Fruit fly (Drosophila melanogaster) whole organism, embryonic: ENCODE data around the gene Tob.

Experiments
- Ada2b ChIP-seq: fragments of 200-800 bp; sonication (Bioruptor generic); IDR thresholded peaks from 2 replicates; pipeline ENCODE4 v1.3.6; 2022; ENCODE audit warnings: missing biosample characterization, missing genetic modification characterization
- Atf-2 ChIP-seq: fragments of 200-800 bp; sonication (Bioruptor generic); optimal IDR thresholded peaks from 2 replicates; lab custom pipeline; 2016; ENCODE audit warnings: missing biosample characterization, missing genetic modification characterization
- Awh ChIP-seq: fragments of 200-800 bp; sonication (Bioruptor generic); IDR thresholded peaks from 2 replicates; pipeline ENCODE4, ENCODE4 v1.3.6; 2022; ENCODE audit warnings: missing biosample characterization, missing genetic modification characterization
- BEAF-32 ChIP-seq: fragments of 200-800 bp; sonication (Bioruptor generic); optimal IDR thresholded peaks from 3 replicates; lab custom pipeline; 2017; ENCODE audit warnings: missing biosample characterization, missing genetic modification characterization, mild to moderate bottlenecking, moderate library complexity, missing genetic modification reagents
- CG10366 ChIP-seq: fragments of 200-800 bp; sonication (Bioruptor generic); IDR thresholded peaks from 2 replicates; pipeline ENCODE4 v1.3.6; 2022; ENCODE audit warnings: missing biosample characterization, missing genetic modification characterization
- CG12391 ChIP-seq: fragments of 200-800 bp; sonication (Bioruptor generic); optimal IDR thresholded peaks from 3 replicates; lab custom pipeline; 2018; ENCODE audit warnings: missing biosample characterization, mild to moderate bottlenecking, missing genetic modification characterization, moderate library complexity
- CG12769 ChIP-seq: fragments of 200-800 bp; sonication (Bioruptor generic); optimal IDR thresholded peaks from 2 replicates; lab custom pipeline; 2019; ENCODE audit warnings: missing biosample characterization, mild to moderate bottlenecking, missing genetic modification characterization, moderate library complexity
- CG13287 ChIP-seq: fragments of 200-800 bp; sonication (Bioruptor generic); IDR thresholded peaks from 2 replicates; pipeline ENCODE4 v1.3.6; 2022; ENCODE audit warnings: missing biosample characterization, missing genetic modification characterization; ENCODE audit not compliant: partially characterized antibody
- CG13894 ChIP-seq: fragments of 200-800 bp; sonication (Bioruptor generic); optimal IDR thresholded peaks from 3 replicates; lab custom pipeline; 2018; ENCODE audit warnings: missing biosample characterization, mild to moderate bottlenecking, missing genetic modification characterization, moderate library complexity
- CG15011 ChIP-seq: fragments of 200-800 bp; sonication (Bioruptor generic); optimal IDR thresholded peaks from 3 replicates; lab custom pipeline; 2018; ENCODE audit warnings: missing biosample characterization, mild to moderate bottlenecking, missing genetic modification characterization
- CG15269 ChIP-seq: fragments of 200-800 bp; sonication (Bioruptor generic); optimal IDR thresholded peaks from 2 replicates; lab custom pipeline; 2018; ENCODE audit warnings: missing biosample characterization, mild to moderate bottlenecking, missing genetic modification characterization, moderate library complexity
- CG15514 ChIP-seq: fragments of 200-800 bp; sonication (Bioruptor generic); optimal IDR thresholded peaks from 3 replicates; lab custom pipeline; 2017; ENCODE audit warnings: missing biosample characterization, missing genetic modification characterization, mild to moderate bottlenecking, moderate library complexity, missing genetic modification reagents
- CG16779 ChIP-seq: fragments of 200-800 bp; sonication (Bioruptor generic); IDR thresholded peaks from 2 replicates; pipeline ENCODE4 v1.3.6; 2022; ENCODE audit warnings: missing biosample characterization, missing genetic modification characterization
- CG30403 ChIP-seq: fragments of 200-800 bp; sonication (Bioruptor generic); optimal IDR thresholded peaks from 3 replicates; lab custom pipeline; 2016; ENCODE audit warnings: missing biosample characterization, missing genetic modification characterization
- CG4730 ChIP-seq: fragments of 200-800 bp; sonication (Bioruptor generic); IDR thresholded peaks from 2 replicates; pipeline ENCODE4 v1.3.6; 2022; ENCODE audit warnings: missing biosample characterization, missing genetic modification characterization
- CG7839 ChIP-seq: fragments of 200-800 bp; sonication (Bioruptor generic); optimal IDR thresholded peaks from 3 replicates; lab custom pipeline; 2018; ENCODE audit warnings: missing biosample characterization, mild to moderate bottlenecking, missing genetic modification characterization, moderate library complexity
- CG8290 ChIP-seq, 3 experiments: fragments of 200-800 bp; sonication (Bioruptor generic); optimal IDR thresholded peaks; 2 replicates each; lab custom pipeline; 2016 to 2019; ENCODE audit warnings: missing biosample characterization in 3 of 3, missing genetic modification characterization in 3 of 3, mild to moderate bottlenecking in 2 of 3, moderate library complexity in 1 of 3
- CTCF ChIP-seq: fragments of 200-800 bp; sonication (Bioruptor generic); optimal IDR thresholded peaks from 2 replicates; lab custom pipeline; 2017; ENCODE audit warnings: missing biosample characterization, mild to moderate bottlenecking, missing genetic modification characterization, moderate library complexity
- D19A ChIP-seq: fragments of 200-800 bp; optimal IDR thresholded peaks from 3 replicates; lab custom pipeline; 2019; ENCODE audit warnings: missing biosample characterization, mild to moderate bottlenecking, missing genetic modification characterization, moderate library complexity
- D19B ChIP-seq: fragments of 200-800 bp; sonication (Bioruptor generic); optimal IDR thresholded peaks from 2 replicates; lab custom pipeline; 2017; ENCODE audit warnings: missing biosample characterization, mild to moderate bottlenecking, missing genetic modification characterization
- Dp ChIP-seq: fragments of 200-800 bp; sonication (Bioruptor generic); optimal IDR thresholded peaks from 2 replicates; lab custom pipeline; 2018; ENCODE audit warnings: missing biosample characterization, mild to moderate bottlenecking, missing genetic modification characterization, moderate library complexity
- ERR ChIP-seq: fragments of 200-800 bp; sonication (Bioruptor generic); optimal IDR thresholded peaks from 2 replicates; lab custom pipeline; 2016; ENCODE audit warnings: missing biosample characterization, missing genetic modification characterization
- Ets65A ChIP-seq: fragments of 200-800 bp; sonication (Bioruptor generic); peaks from one replicate; lab custom pipeline; 2016; ENCODE audit warnings: missing biosample characterization, missing genetic modification characterization
- GATAe ChIP-seq: fragments of 200-800 bp; sonication (Bioruptor generic); conservative IDR thresholded peaks from 2 replicates; pipeline ENCODE4 v1.3.6; 2022; ENCODE audit warnings: missing biosample characterization, missing genetic modification characterization
- Hmr ChIP-seq: fragments of 200-800 bp; sonication (Bioruptor generic); optimal IDR thresholded peaks from 3 replicates; lab custom pipeline; 2017; ENCODE audit warnings: mild to moderate bottlenecking, missing biosample characterization, missing genetic modification reagents, missing genetic modification characterization
- Hmx ChIP-seq: fragments of 200-800 bp; sonication (Bioruptor generic); optimal IDR thresholded peaks from 2 replicates; lab custom pipeline; 2016; ENCODE audit warnings: missing biosample characterization, missing genetic modification characterization
- Nf-YC ChIP-seq: fragments of 200-800 bp; optimal IDR thresholded peaks from 3 replicates; lab custom pipeline; 2019; ENCODE audit warnings: missing biosample characterization, mild to moderate bottlenecking, missing genetic modification characterization, moderate library complexity
- PHDP ChIP-seq: fragments of 200-800 bp; sonication (Bioruptor generic); optimal IDR thresholded peaks from 3 replicates; lab custom pipeline; 2018; ENCODE audit warnings: missing biosample characterization, mild to moderate bottlenecking, missing genetic modification characterization, moderate library complexity
- Ptx1 ChIP-seq: fragments of 200-800 bp; sonication (Bioruptor generic); IDR thresholded peaks from 2 replicates; pipeline ENCODE4 v1.3.6; 2022; ENCODE audit warnings: missing biosample characterization, missing genetic modification characterization
- Side ChIP-seq: fragments of 200-800 bp; sonication (Bioruptor generic); optimal IDR thresholded peaks from 2 replicates; lab custom pipeline; 2016; ENCODE audit warnings: missing biosample characterization, missing genetic modification characterization
- Sin3A ChIP-seq: fragments of >200 bp; optimal IDR thresholded peaks from 2 replicates; lab custom pipeline; 2018
- Vsx1 ChIP-seq: fragments of 200-800 bp; sonication (Bioruptor generic); optimal IDR thresholded peaks from 2 replicates; lab custom pipeline; 2017; ENCODE audit warnings: missing biosample characterization, mild to moderate bottlenecking, missing genetic modification characterization, missing genetic modification reagents
- Xbp1 ChIP-seq: fragments of 200-800 bp; sonication (Bioruptor generic); optimal IDR thresholded peaks from 3 replicates; lab custom pipeline; 2016; ENCODE audit warnings: missing biosample characterization, mild to moderate bottlenecking, missing genetic modification characterization
- az2 ChIP-seq: fragments of 200-800 bp; sonication (Bioruptor generic); optimal IDR thresholded peaks from 3 replicates; lab custom pipeline; 2016; ENCODE audit warnings: missing biosample characterization, missing genetic modification characterization
- cad ChIP-seq: fragments of >200 bp; optimal IDR thresholded peaks from 2 replicates; lab custom pipeline; 2017; ENCODE audit warnings: missing biosample characterization, missing genetic modification characterization
- dpn ChIP-seq, 2 experiments: fragments of 200-800 bp; sonication (Bioruptor generic); optimal IDR thresholded peaks; 3 replicates each; lab custom pipeline; 2016; ENCODE audit warnings: missing biosample characterization in 2 of 2, missing genetic modification characterization in 2 of 2
- eyg ChIP-seq: fragments of 200-800 bp; sonication (Bioruptor generic); optimal IDR thresholded peaks from 3 replicates; lab custom pipeline; 2016; ENCODE audit warnings: missing biosample characterization, missing genetic modification characterization
- fru ChIP-seq: fragments of >200 bp; optimal IDR thresholded peaks from 2 replicates; lab custom pipeline; 2017
- ftz-f1 ChIP-seq: fragments of 200-800 bp; sonication (Bioruptor generic); optimal IDR thresholded peaks from 2 replicates; lab custom pipeline; 2016; ENCODE audit warnings: missing biosample characterization, missing genetic modification characterization
- gcm2 ChIP-seq: fragments of 200-800 bp; sonication (Bioruptor generic); optimal IDR thresholded peaks from 2 replicates; lab custom pipeline; 2016; ENCODE audit warnings: missing biosample characterization, missing genetic modification characterization
- gsb-n ChIP-seq: fragments of 200-800 bp; sonication (Bioruptor generic); optimal IDR thresholded peaks from 3 replicates; lab custom pipeline; 2018; ENCODE audit warnings: missing biosample characterization, mild to moderate bottlenecking, missing genetic modification characterization
- ind ChIP-seq: fragments of 200-800 bp; sonication (Bioruptor generic); optimal IDR thresholded peaks from 3 replicates; lab custom pipeline; 2016; ENCODE audit warnings: missing biosample characterization, missing genetic modification characterization
- insv ChIP-seq, 2 experiments: fragments of 200-800 bp; sonication (Bioruptor generic); optimal IDR thresholded peaks; 3 replicates each; lab custom pipeline; 2016 to 2018; ENCODE audit warnings: missing biosample characterization in 2 of 2, missing genetic modification characterization in 2 of 2
- mirr ChIP-seq: fragments of 200-800 bp; sonication (Bioruptor generic); optimal IDR thresholded peaks from 3 replicates; lab custom pipeline; 2018; ENCODE audit warnings: missing biosample characterization, mild to moderate bottlenecking, missing genetic modification characterization
- mld ChIP-seq: fragments of 200-800 bp; sonication (Bioruptor generic); IDR thresholded peaks from 3 replicates; pipeline ENCODE4 v1.3.6; 2022; ENCODE audit warnings: missing biosample characterization, missing genetic modification characterization; ENCODE audit not compliant: partially characterized antibody
- run ChIP-seq: fragments of 200-800 bp; sonication (Bioruptor generic); optimal IDR thresholded peaks from 3 replicates; lab custom pipeline; 2018; ENCODE audit warnings: missing biosample characterization, mild to moderate bottlenecking, missing genetic modification characterization
- schlank ChIP-seq: fragments of 200-800 bp; sonication (Bioruptor generic); optimal IDR thresholded peaks from 2 replicates; lab custom pipeline; 2018; ENCODE audit warnings: missing biosample characterization, mild to moderate bottlenecking, missing genetic modification characterization
- sens ChIP-seq: fragments of 200-800 bp; sonication (Bioruptor generic); peaks from one replicate; lab custom pipeline; 2016; ENCODE audit warnings: missing biosample characterization, missing genetic modification characterization
- shn ChIP-seq: fragments of 200-800 bp; sonication (Bioruptor generic); optimal IDR thresholded peaks from 3 replicates; lab custom pipeline; 2016; ENCODE audit warnings: missing biosample characterization, missing genetic modification characterization
- wdn ChIP-seq: fragments of 200-800 bp; sonication (Bioruptor generic); IDR thresholded peaks from 2 replicates; pipeline ENCODE4 v1.3.6; 2022; ENCODE audit warnings: missing biosample characterization, missing genetic modification characterization

The Tob gene

dm6 chrX:16102338-16103218 lies 11.3 kb upstream of the Tob start (continued):
- TF ChIP-seq GATAe (peak; percentile 24; the same call in 1 of the 2 replicates), gsb-n (no peak), Ada2b (GFP tag; lab: Robert Waterston, UW) (0 out of 2 replicates have a peak, but pooled peaks have one; percentile 7), CG15514 (peak; percentile 14), shn (GFP tag; lab: Kevin White, UChicago) (no peak), CG15269 (tag; lab: Kevin White, UChicago) (peak; percentile 36), CG16779 (GFP tag; lab: Robert Waterston, UW) (no peak), Awh (GFP tag; lab: Robert Waterston, UW) (no peak), CG12769 (tag; lab: Kevin White, UChicago) (peak; percentile 14), Hmr (GFP tag; lab: Kevin White, UChicago) (peak; percentile 50), ind (peak; percentile 14), dpn (GFP tag; optimal IDR thresholded peaks at IDR 0.05; lab: Kevin White, UChicago) (peak in 1 of 2 experiments; percentile 32), Ets65A (peak; percentile 49), CG13287 (GFP tag; lab: Robert Waterston, UW) (no peak), mirr (GFP tag; lab: Kevin White, UChicago) (peak; percentile 25), mld (GFP tag; lab: Robert Waterston, UW) (no peak), CG13894 (tag; lab: Kevin White, UChicago) (no peak), sens (GFP tag; lab: Kevin White, UChicago) (no peak), CG12391 (peak; percentile 1), CG8290 (GFP tag; optimal IDR thresholded peaks at IDR 0.05; lab: Kevin White, UChicago) (no peak), CG8290 (tag; optimal IDR thresholded peaks at IDR 0.05; lab: Kevin White, UChicago) (peak in 1 of 2 experiments; percentile 38), az2 (GFP tag; lab: Kevin White, UChicago) (no peak), Hmx (peak; percentile 15), Dp (no peak), Vsx1 (GFP tag; lab: Kevin White, UChicago) (no peak), fru (lab: Kevin White, UChicago) (no peak), insv (GFP tag; optimal IDR thresholded peaks at IDR 0.05; lab: Kevin White, UChicago) (peak; percentile 34 to 92), Ptx1 (GFP tag; lab: Robert Waterston, UW) (no peak), gcm2 (GFP tag; lab: Kevin White, UChicago) (peak; percentile 26), ERR (GFP tag; lab: Kevin White, UChicago) (no peak), ftz-f1 (GFP tag; lab: Kevin White, UChicago) (no peak), CG4730 (GFP tag; lab: Robert Waterston, UW) (no peak), wdn (GFP tag; lab: Robert Waterston, UW) (0 out of 2 replicates have a peak, but pooled peaks have one; percentile 38), run (tag; lab: Kevin White, UChicago) (no peak), CG30403 (GFP tag; lab: Kevin White, UChicago) (peak; percentile 20), schlank (tag; lab: Kevin White, UChicago) (peak; percentile 14), Atf-2 (GFP tag; lab: Kevin White, UChicago) (no peak), Xbp1 (GFP tag; lab: Kevin White, UChicago) (peak; percentile 21), D19B (GFP tag; lab: Kevin White, UChicago) (peak; percentile 69), Nf-YC (tag; lab: Kevin White, UChicago) (no peak), CG7839 (peak; percentile 56), eyg (no peak), Side (peak; percentile 1), D19A (tag; lab: Kevin White, UChicago) (peak; percentile 76), cad (GFP tag; lab: Kevin White, UChicago) (no peak), BEAF-32 (GFP tag; lab: Kevin White, UChicago) (no peak), Sin3A (lab: Kevin White, UChicago) (no peak), CG15011 (GFP tag; lab: Kevin White, UChicago) (no peak), CG10366 (GFP tag; lab: Robert Waterston, UW) (peak; percentile 15; the same call in 1 of the 2 replicates), PHDP (tag; lab: Kevin White, UChicago) (peak; percentile 22), CTCF (GFP tag; lab: Kevin White, UChicago) (no peak)
